Worm (Caenorhabditis elegans) whole organism, young adult: ENCODE results near the gene rei-1.

Experiments
- C06A6.2 ChIP-seq: fragments of 200-800 bp; sonication (Bioruptor generic); conservative IDR thresholded peaks from 2 replicates; pipeline ENCODE4 v1.3.6; 2022; ENCODE audit warnings: missing genetic modification characterization, missing compliant biosample characterization
- D2030.7 ChIP-seq: fragments of 200-800 bp; sonication (Bioruptor generic); IDR thresholded peaks from 2 replicates; pipeline ENCODE4 v1.3.6; 2022; ENCODE audit warnings: missing genetic modification reagents, missing genetic modification characterization, missing compliant biosample characterization
- F22D6.2 ChIP-seq: sonication (generic microtip); optimal IDR thresholded peaks from 2 replicates; lab custom pipeline; 2016; ENCODE audit warnings: mild to moderate bottlenecking, missing genetic modification characterization, missing compliant biosample characterization
- F33H1.4 ChIP-seq: fragments of 200-800 bp; sonication (Bioruptor generic); IDR thresholded peaks from 2 replicates; pipeline ENCODE4 v1.3.6; 2022; ENCODE audit warnings: missing genetic modification reagents, missing genetic modification characterization, missing compliant biosample characterization
- T26A5.8 ChIP-seq: sonication (generic microtip); optimal IDR thresholded peaks from 2 replicates; lab custom pipeline; 2016; ENCODE audit warnings: missing genetic modification characterization, missing compliant biosample characterization
- Y53F4B.3 ChIP-seq: fragments of 200-800 bp; sonication (Bioruptor generic); IDR thresholded peaks from 2 replicates; pipeline ENCODE4 v1.3.6; 2022; ENCODE audit warnings: missing genetic modification reagents, missing genetic modification characterization, missing compliant biosample characterization
- Y53G8AR.9 ChIP-seq: fragments of 200-800 bp; sonication (Bioruptor generic); conservative IDR thresholded peaks from 2 replicates; pipeline ENCODE4 v1.3.6; 2022; ENCODE audit warnings: missing genetic modification reagents, missing genetic modification characterization, missing compliant biosample characterization
- ZK185.1 ChIP-seq: sonication (generic microtip); optimal IDR thresholded peaks from 2 replicates; lab custom pipeline; 2016; ENCODE audit warnings: mild to moderate bottlenecking, missing genetic modification characterization, missing compliant biosample characterization; ENCODE audit not compliant: poor library complexity, severe bottlenecking
- ama-1 ChIP-seq, 3 experiments: fragments of 150-350 bp in 1 of 3; sonication (generic microtip) in 2 of 3; optimal IDR thresholded peaks; 2 replicates each; lab custom pipeline; 2014 to 2018; ENCODE audit warnings: missing biosample characterization in 2 of 3, missing genetic modification characterization in 2 of 3, missing genetic modification reagents in 2 of 3
- atf-7 ChIP-seq: sonication (generic microtip); optimal IDR thresholded peaks from 2 replicates; lab custom pipeline; 2017; ENCODE audit warnings: mild to moderate bottlenecking, missing genetic modification characterization, missing compliant biosample characterization
- attf-6 ChIP-seq: fragments of 200-800 bp; sonication (Bioruptor generic); IDR thresholded peaks from 2 replicates; pipeline ENCODE4 v1.3.6; 2022; ENCODE audit warnings: missing genetic modification reagents, missing genetic modification characterization, missing compliant biosample characterization
- bed-2 ChIP-seq: fragments of 200-800 bp; sonication (Bioruptor generic); IDR thresholded peaks from 2 replicates; pipeline ENCODE4 v1.3.6; 2022; ENCODE audit warnings: missing genetic modification reagents, missing genetic modification characterization, missing compliant biosample characterization
- ccch-3 ChIP-seq: fragments of 200-800 bp; sonication (Bioruptor generic); optimal IDR thresholded peaks from 2 replicates; lab custom pipeline; 2018; ENCODE audit warnings: mild to moderate bottlenecking, missing genetic modification characterization, missing compliant biosample characterization
- ceh-40 ChIP-seq: fragments of 200-800 bp; sonication (Bioruptor generic); IDR thresholded peaks from 2 replicates; pipeline ENCODE4 v1.3.6; 2022; ENCODE audit warnings: missing genetic modification characterization, missing compliant biosample characterization
- efl-1 ChIP-seq: fragments of 150-350 bp; optimal IDR thresholded peaks from 2 replicates; lab custom pipeline; 2014; ENCODE audit warnings: missing biosample characterization, missing genetic modification reagents, missing genetic modification characterization
- egl-44 ChIP-seq: fragments of 200-800 bp; sonication (Bioruptor generic); IDR thresholded peaks from 2 replicates; pipeline ENCODE4 v1.3.6; 2022; ENCODE audit warnings: missing genetic modification reagents, missing genetic modification characterization, missing compliant biosample characterization
- egrh-3 ChIP-seq: fragments of 200-800 bp; sonication (Bioruptor generic); IDR thresholded peaks from 2 replicates; pipeline ENCODE4 v1.3.6; 2022; ENCODE audit warnings: missing genetic modification reagents, missing genetic modification characterization, missing compliant biosample characterization
- let-526 ChIP-seq: fragments of 200-800 bp; sonication (Bioruptor generic); IDR thresholded peaks from 2 replicates; pipeline ENCODE4 v1.3.6; 2022; ENCODE audit warnings: missing genetic modification reagents, missing genetic modification characterization, missing compliant biosample characterization
- let-607 ChIP-seq, 2 experiments: fragments of 200-800 bp in 1 of 2; sonication (Bioruptor generic) in 1 of 2; sonication (generic microtip) in 1 of 2; optimal IDR thresholded peaks; 2 replicates each; lab custom pipeline; 2016 to 2018; ENCODE audit warnings: mild to moderate bottlenecking in 2 of 2, missing compliant biosample characterization in 2 of 2, missing genetic modification characterization in 2 of 2, moderate library complexity in 2 of 2, missing genotype in 1 of 2
- lin-26 ChIP-seq: fragments of 200-800 bp; sonication (Bioruptor generic); IDR thresholded peaks from 2 replicates; pipeline ENCODE4 v1.3.6; 2022; ENCODE audit warnings: missing genetic modification reagents, missing genetic modification characterization, missing compliant biosample characterization
- lin-54 ChIP-seq: fragments of 200-800 bp; sonication (Bioruptor generic); optimal IDR thresholded peaks from 2 replicates; lab custom pipeline; 2018; ENCODE audit warnings: mild to moderate bottlenecking, missing genetic modification characterization, missing compliant biosample characterization
- lsl-1 ChIP-seq: fragments of 200-800 bp; sonication (Bioruptor generic); optimal IDR thresholded peaks from 2 replicates; lab custom pipeline; 2018; ENCODE audit warnings: mild to moderate bottlenecking, missing genetic modification characterization, moderate library complexity, missing compliant biosample characterization
- madf-6 ChIP-seq: fragments of 200-800 bp; sonication (Bioruptor generic); IDR thresholded peaks from 2 replicates; pipeline ENCODE4 v1.3.6; 2022; ENCODE audit warnings: missing genetic modification reagents, missing genetic modification characterization, missing compliant biosample characterization
- madf-8 ChIP-seq: fragments of 200-800 bp; sonication (Bioruptor generic); conservative IDR thresholded peaks from 2 replicates; pipeline ENCODE4 v1.3.6; 2022; ENCODE audit warnings: missing genetic modification reagents, missing genetic modification characterization, missing compliant biosample characterization
- nfyb-1 ChIP-seq: fragments of 200-800 bp; sonication (Bioruptor generic); IDR thresholded peaks from 2 replicates; pipeline ENCODE4 v1.3.6; 2022; ENCODE audit warnings: missing genetic modification reagents, missing genetic modification characterization, missing compliant biosample characterization
- nhr-120 ChIP-seq: fragments of 200-800 bp; sonication (Bioruptor generic); IDR thresholded peaks from 2 replicates; pipeline ENCODE4 v1.3.6; 2022; ENCODE audit warnings: missing genetic modification characterization, missing compliant biosample characterization
- pha-4 ChIP-seq: fragments of 150-350 bp; sonication (generic microtip); optimal IDR thresholded peaks from 2 replicates; lab custom pipeline; 2014; ENCODE audit warnings: missing biosample characterization, missing genetic modification reagents, missing genetic modification characterization
- snpc-1.1 ChIP-seq: sonication (generic microtip); optimal IDR thresholded peaks from 2 replicates; lab custom pipeline; 2017; ENCODE audit warnings: missing genetic modification characterization, mild to moderate bottlenecking, missing compliant biosample characterization, antibody characterized with exemption, moderate library complexity, missing genotype, missing genetic modification reagents; ENCODE audit not compliant: insufficient read depth
- unc-130 ChIP-seq: sonication (generic microtip); optimal IDR thresholded peaks from 2 replicates; lab custom pipeline; 2016; ENCODE audit warnings: missing genetic modification reagents, missing genetic modification characterization, missing compliant biosample characterization
- unc-62 ChIP-seq: fragments of 150-350 bp; optimal IDR thresholded peaks from 2 replicates; lab custom pipeline; 2014; ENCODE audit warnings: missing biosample characterization, missing genetic modification reagents, missing genetic modification characterization
- xnd-1 ChIP-seq: sonication (generic microtip); optimal IDR thresholded peaks from 2 replicates; lab custom pipeline; 2016; ENCODE audit warnings: missing genotype, missing genetic modification reagents, missing genetic modification characterization, missing compliant biosample characterization
- zfh-2 ChIP-seq: fragments of 200-800 bp; sonication (Bioruptor generic); conservative IDR thresholded peaks from 2 replicates; pipeline ENCODE4 v1.3.6; 2022; ENCODE audit warnings: missing genetic modification reagents, missing genetic modification characterization, missing compliant biosample characterization
- ztf-6 ChIP-seq: fragments of 200-800 bp; sonication (Bioruptor generic); IDR thresholded peaks from 2 replicates; pipeline ENCODE4 v1.3.6; 2022; ENCODE audit warnings: missing genetic modification reagents, missing genetic modification characterization, missing compliant biosample characterization

The rei-1 gene

ce11 chrIII:4098107-4098620 is at the start of gene rei-1:
Gene rei-1 (minus strand): TSS chrIII:4098190.
- TF ChIP-seq let-526 (GFP tag; lab: Robert Waterston, UW) (no peak), D2030.7 (GFP tag; lab: Robert Waterston, UW) (peak; percentile 32; the same call in 1 of the 2 replicates), F33H1.4 (GFP tag; lab: Robert Waterston, UW) (peak; percentile 37), ceh-40 (no peak), lsl-1 (peak; percentile 86), egl-44 (no peak), ztf-6 (GFP tag; lab: Robert Waterston, UW) (no peak), snpc-1.1 (no peak), efl-1 (peak; percentile 60), lin-54 (GFP tag; lab: Kevin White, UChicago) (peak; percentile 58), madf-6 (GFP tag; lab: Robert Waterston, UW) (peak; percentile 37), lin-26 (no peak), let-607 (tag; optimal IDR thresholded peaks at IDR 0.05; lab: Kevin White, UChicago) (no peak), unc-130 (GFP tag; lab: Kevin White, UChicago) (no peak), Y53G8AR.9 (0 out of 2 replicates have a peak, but pooled peaks have one; percentile 19), madf-8 (GFP tag; lab: Robert Waterston, UW) (peak; percentile 29)

DNA sequence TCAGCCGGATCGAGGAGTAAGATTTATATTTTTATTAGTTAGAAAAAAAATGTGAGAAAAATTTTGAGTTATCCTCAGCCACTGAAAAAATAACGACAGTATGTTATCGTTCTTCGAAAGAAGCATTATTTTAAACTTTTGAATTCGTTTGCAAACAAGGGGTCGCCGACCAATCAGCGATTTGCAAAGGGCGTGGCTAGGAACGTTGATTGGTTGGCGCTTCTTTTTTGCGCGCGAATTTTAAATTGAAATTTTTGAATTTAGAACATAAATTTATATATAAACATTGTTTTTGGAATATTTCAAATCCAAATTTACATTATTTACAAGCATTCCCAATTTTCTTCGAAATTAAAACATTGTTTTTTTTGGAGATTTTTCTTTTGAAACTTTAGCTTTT is 45.2 kb upstream of the rei-1 start:
- TF ChIP-seq nfyb-1 (GFP tag; lab: Robert Waterston, UW) (0 out of 2 replicates have a peak, but pooled peaks have one; percentile 40), unc-62 (GFP tag; lab: Kevin White, UChicago) (no peak)

DNA sequence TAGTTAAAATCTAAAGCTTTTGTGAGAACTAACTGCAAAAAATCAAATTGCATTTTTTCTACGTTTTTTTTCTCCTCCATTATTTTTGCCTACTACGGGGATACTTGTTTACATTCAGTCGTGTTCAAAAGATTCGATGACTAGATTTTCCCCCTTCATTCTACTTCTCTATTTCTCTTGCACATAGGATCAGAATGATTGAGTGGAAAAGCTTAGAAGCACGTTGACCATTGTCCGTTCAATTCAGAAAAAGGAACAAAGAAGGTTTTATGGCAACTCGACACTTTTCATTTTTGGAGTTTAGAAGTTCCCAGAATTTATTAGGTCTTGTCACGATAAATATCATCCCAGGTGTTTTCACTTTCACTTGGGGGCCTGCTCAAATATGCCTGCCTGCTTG is 39.2 kb upstream of the rei-1 start:
- no peak for TF ChIP-seq ccch-3
- no peak for TF ChIP-seq ama-1 (optimal IDR thresholded peaks at IDR 0.05; lab: Kevin White, UChicago)
- TF ChIP-seq ama-1 (GFP tag; optimal IDR thresholded peaks at IDR 0.05; lab: Kevin White, UChicago): no peak
- TF ChIP-seq attf-6 (GFP tag; lab: Robert Waterston, UW): no peak
- TF ChIP-seq Y53F4B.3 (GFP tag; lab: Robert Waterston, UW): no peak
- no peak for TF ChIP-seq unc-62 (GFP tag; lab: Kevin White, UChicago)
- TF ChIP-seq T26A5.8: no peak
- TF ChIP-seq let-607 (tag; optimal IDR thresholded peaks at IDR 0.05; lab: Kevin White, UChicago): no peak
- TF ChIP-seq xnd-1: no peak
- no peak for TF ChIP-seq ZK185.1
- TF ChIP-seq bed-2 (GFP tag; lab: Robert Waterston, UW): no peak
- TF ChIP-seq, all 124 proteins: peak for 0

DNA sequence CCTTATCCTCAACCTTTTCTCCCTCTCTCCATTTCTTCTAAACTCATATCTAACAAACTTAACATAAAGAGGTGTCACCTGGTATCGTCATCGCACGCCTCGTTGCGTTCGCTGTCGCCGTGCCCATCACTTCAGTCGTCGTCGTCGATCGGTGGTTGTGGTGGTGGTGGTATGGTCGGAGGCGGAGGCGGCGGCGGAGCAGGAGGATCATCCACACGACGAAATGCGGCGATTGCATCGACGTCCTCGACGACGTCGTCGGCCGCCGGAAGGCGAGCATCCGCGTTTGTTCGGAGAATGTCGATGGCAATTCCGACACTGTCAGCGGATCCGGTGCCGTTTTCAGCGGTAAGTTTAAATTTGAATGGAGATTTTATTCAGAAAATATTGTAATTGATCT is 36.1 kb upstream of the rei-1 start:
- TF ChIP-seq atf-7 (no peak), egrh-3 (GFP tag; lab: Robert Waterston, UW) (peak; percentile 58; the same call in 1 of the 2 replicates), zfh-2 (peak; percentile 88), bed-2 (GFP tag; lab: Robert Waterston, UW) (0 out of 2 replicates have a peak, but pooled peaks have one; percentile 58)

- TF ChIP-seq nhr-120 (no peak), C06A6.2 (no peak), F22D6.2 (no peak), nfyb-1 (GFP tag; lab: Robert Waterston, UW) (peak; percentile 59), pha-4 (tag; lab: Kevin White, UChicago) (no peak)
- TF ChIP-seq, all 124 proteins: peak for 1
These were observed 34.0 kb upstream of the rei-1 start for ce11 chrIII:4131814-4132555.
